Worm (Caenorhabditis elegans) whole organism, L4/young adult: ENCODE results near the gene C13A10.1.

Source experiments
- W03F9.2 ChIP-seq: fragments of 150-350 bp; optimal IDR thresholded peaks from 2 replicates; lab custom pipeline; 2014; ENCODE audit warnings: missing biosample characterization, missing genetic modification characterization
- dao-5 ChIP-seq: sonication (generic microtip); optimal IDR thresholded peaks from 2 replicates; lab custom pipeline; 2016; ENCODE audit warnings: missing genotype, missing genetic modification characterization, moderate library complexity, missing compliant biosample characterization
- him-1 ChIP-seq: sonication (generic microtip); optimal IDR thresholded peaks from 2 replicates; lab custom pipeline; 2016; ENCODE audit warnings: missing genotype, missing genetic modification reagents, missing genetic modification characterization, missing compliant biosample characterization

The C13A10.1 gene

ce11 chrII:1355480-1355879 lies at the start of gene C13A10.1:
C13A10.1 (minus strand) TSS chrII:1355649.
- no peak for TF ChIP-seq him-1 (tag; lab: Kevin White, UChicago)
- TF ChIP-seq W03F9.2 (tag; lab: Kevin White, UChicago), result no peak
- no peak for TF ChIP-seq dao-5

- TF ChIP-seq dao-5 (no peak), W03F9.2 (tag; lab: Kevin White, UChicago) (no peak), him-1 (tag; lab: Kevin White, UChicago) (no peak)
These were observed 47.6 kb upstream of the C13A10.1 start, which contains the start of the genes Y51H7C.41 and cogc-4 for ce11 chrII:1403056-1403455. Y51H7C.41 (plus strand) TSS chrII:1403321. cogc-4 (plus strand) TSS chrII:1403441.

ce11 chrII:1402167-1402619 lies 46.7 kb upstream of the C13A10.1 start, which contains the start of gene Y51H7C.7:
Y51H7C.7 (plus strand) TSS chrII:1402569.
- TF ChIP-seq W03F9.2 (tag; lab: Kevin White, UChicago), result no peak
- no peak for TF ChIP-seq him-1 (tag; lab: Kevin White, UChicago)
- TF ChIP-seq dao-5, result no peak

ce11 chrII:1401474-1401873 lies 46.0 kb upstream of the C13A10.1 start, which contains the start of gene Y51H7C.8:
Y51H7C.8 (plus strand) TSS chrII:1401774.
- TF ChIP-seq dao-5 (no peak), W03F9.2 (tag; lab: Kevin White, UChicago) (no peak), him-1 (tag; lab: Kevin White, UChicago) (no peak)

- TF ChIP-seq dao-5, result no peak
- no peak for TF ChIP-seq him-1 (tag; lab: Kevin White, UChicago)
- no peak for TF ChIP-seq W03F9.2 (tag; lab: Kevin White, UChicago)
These were observed 44.7 kb upstream of the C13A10.1 start, which contains the start of gene F54D12.1 for ce11 chrII:1400105-1400504. F54D12.1 (plus strand) TSS chrII:1400405.

- TF ChIP-seq W03F9.2 (tag; lab: Kevin White, UChicago) (no peak), dao-5 (no peak), him-1 (tag; lab: Kevin White, UChicago) (no peak)
These were observed 42.9 kb upstream of the C13A10.1 start, which contains the start of gene F54D12.2 for ce11 chrII:1398396-1398795. F54D12.2 (plus strand) TSS chrII:1398696.

- no peak for TF ChIP-seq dao-5
- TF ChIP-seq W03F9.2 (tag; lab: Kevin White, UChicago), result no peak
- no peak for TF ChIP-seq him-1 (tag; lab: Kevin White, UChicago)
These were observed 42.3 kb upstream of the C13A10.1 start, which contains the start of gene F54D12.8 for ce11 chrII:1397703-1398102. F54D12.8 (minus strand) TSS chrII:1398038.

- TF ChIP-seq him-1 (tag; lab: Kevin White, UChicago) (no peak), dao-5 (no peak), W03F9.2 (tag; lab: Kevin White, UChicago) (no peak)
These were observed 31.0 kb upstream of the C13A10.1 start, which contains the start of gene aat-7 for ce11 chrII:1386478-1386877. aat-7 (plus strand) TSS chrII:1386870.

ce11 chrII:1385280-1385679 lies 29.8 kb upstream of the C13A10.1 start, which contains the start of gene F54D12.7:
F54D12.7 (minus strand) TSS chrII:1385380.
- TF ChIP-seq W03F9.2 (tag; lab: Kevin White, UChicago) (no peak), him-1 (tag; lab: Kevin White, UChicago) (no peak), dao-5 (no peak)

DNA sequence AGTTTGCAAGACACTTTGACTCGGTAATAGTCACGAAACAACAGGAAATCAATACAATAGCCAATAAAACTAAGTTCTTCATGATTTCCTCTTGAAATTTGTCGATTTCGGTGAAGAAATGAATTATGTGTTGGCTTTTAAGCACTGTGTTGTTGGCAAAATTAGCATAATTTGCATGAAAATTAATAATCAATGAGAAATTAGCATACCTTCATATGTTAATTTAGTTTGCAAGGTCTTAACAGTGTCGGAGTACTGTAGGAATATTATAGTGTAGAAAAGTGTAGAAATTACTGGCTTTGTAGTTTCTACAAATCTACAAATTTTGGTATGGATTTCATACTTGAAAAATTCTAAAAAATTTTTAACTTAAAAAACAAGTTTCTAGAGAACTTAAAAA lies 26.2 kb upstream of the C13A10.1 start, which contains the start of gene F54D12.9:
Gene F54D12.9 (minus strand): TSS at position 101 of the 400 bp plus-strand sequence.
- no peak for TF ChIP-seq W03F9.2 (tag; lab: Kevin White, UChicago)
- TF ChIP-seq him-1 (tag; lab: Kevin White, UChicago), result no peak
- TF ChIP-seq dao-5, result no peak

ce11 chrII:1378259-1378658 lies 22.8 kb upstream of the C13A10.1 start, which contains the start of gene F54D12.10:
F54D12.10 (minus strand) TSS chrII:1378359.
- TF ChIP-seq W03F9.2 (tag; lab: Kevin White, UChicago) (no peak), dao-5 (no peak), him-1 (tag; lab: Kevin White, UChicago) (no peak)

- no peak for TF ChIP-seq dao-5
- TF ChIP-seq W03F9.2 (tag; lab: Kevin White, UChicago), result no peak
- no peak for TF ChIP-seq him-1 (tag; lab: Kevin White, UChicago)
These were observed 21.3 kb upstream of the C13A10.1 start for ce11 chrII:1376795-1377194.

DNA sequence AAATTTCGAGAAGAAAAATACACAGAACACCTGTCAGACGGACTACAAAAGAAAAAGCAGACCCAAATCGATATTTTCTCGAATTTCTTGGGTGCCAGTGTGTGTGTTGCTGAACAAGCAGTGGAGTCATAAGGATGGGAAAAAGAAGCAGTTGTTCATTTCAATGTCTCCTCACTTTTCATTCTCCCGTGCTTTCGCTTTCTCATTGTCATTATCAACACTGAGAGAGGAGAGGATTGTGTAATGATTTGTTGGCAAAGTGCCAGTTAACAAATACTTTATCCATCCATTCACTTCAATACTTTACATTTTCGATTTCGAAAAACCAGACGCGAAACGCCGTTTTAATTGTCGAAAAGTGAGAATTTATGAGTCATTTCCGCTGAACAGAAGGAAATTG lies 20.2 kb upstream of the C13A10.1 start:
- TF ChIP-seq dao-5 (no peak), W03F9.2 (tag; lab: Kevin White, UChicago) (no peak), him-1 (tag; lab: Kevin White, UChicago) (no peak)

ce11 chrII:1374889-1375288 lies 19.4 kb upstream of the C13A10.1 start, which contains the start of gene rog-1:
rog-1 (minus strand) TSS chrII:1374989.
- no peak for TF ChIP-seq dao-5
- TF ChIP-seq W03F9.2 (tag; lab: Kevin White, UChicago), result no peak
- TF ChIP-seq him-1 (tag; lab: Kevin White, UChicago), result no peak
